Fruit fly (Drosophila melanogaster) whole organism, wandering third instar larva: ENCODE data around the gene Sfp26Ad.

Experiments used
- Abd-B ChIP-seq: fragments of >200 bp; optimal IDR thresholded peaks from 2 replicates; lab custom pipeline; 2017; ENCODE audit warnings: missing biosample characterization, missing genetic modification characterization
- CG32264 ChIP-seq: fragments of 200-800 bp; sonication (Bioruptor generic); optimal IDR thresholded peaks from 2 replicates; lab custom pipeline; 2016; ENCODE audit warnings: missing biosample characterization, missing genetic modification characterization
- CG9705 ChIP-seq: fragments of 200-800 bp; sonication (Bioruptor generic); optimal IDR thresholded peaks from 2 replicates; lab custom pipeline; 2018; ENCODE audit warnings: missing biosample characterization, mild to moderate bottlenecking, missing genetic modification characterization
- CrebA ChIP-seq: fragments of 200-800 bp; sonication (Bioruptor generic); optimal IDR thresholded peaks from 2 replicates; lab custom pipeline; 2016; ENCODE audit warnings: missing biosample characterization, mild to moderate bottlenecking, missing genetic modification characterization, borderline replicate concordance
- Dfd ChIP-seq: fragments of >200 bp; optimal IDR thresholded peaks from 2 replicates; lab custom pipeline; 2017; ENCODE audit warnings: missing biosample characterization, missing genetic modification characterization
- Dif ChIP-seq: fragments of 200-275, 200-300 bp; sonication (Bioruptor generic); optimal IDR thresholded peaks from 2 replicates; lab custom pipeline; 2018; ENCODE audit warnings: missing biosample characterization, missing genetic modification characterization; ENCODE audit not compliant: partially characterized antibody
- GATAd ChIP-seq: sonication (Bioruptor generic); optimal IDR thresholded peaks from 2 replicates; lab custom pipeline; 2016; ENCODE audit warnings: missing biosample characterization, missing genetic modification characterization
- HLH106 ChIP-seq: fragments of 200-800 bp; optimal IDR thresholded peaks from 3 replicates; lab custom pipeline; 2019; ENCODE audit warnings: missing biosample characterization, mild to moderate bottlenecking, missing genetic modification characterization, moderate library complexity
- Hnf4 ChIP-seq: fragments of 200-800 bp; sonication (Bioruptor generic); optimal IDR thresholded peaks from 2 replicates; lab custom pipeline; 2016; ENCODE audit warnings: missing biosample characterization, mild to moderate bottlenecking, missing genetic modification characterization
- Hr78 ChIP-seq: fragments of >200 bp; optimal IDR thresholded peaks from 2 replicates; lab custom pipeline; 2017; ENCODE audit warnings: missing biosample characterization, missing genetic modification characterization
- Hr83 ChIP-seq: fragments of 200-300 bp; sonication (Bioruptor generic); optimal IDR thresholded peaks from 2 replicates; lab custom pipeline; 2016; ENCODE audit warnings: missing biosample characterization, mild to moderate bottlenecking, missing genetic modification characterization, moderate library complexity; ENCODE audit not compliant: poor library complexity, severe bottlenecking
- Jra ChIP-seq: sonication (Bioruptor generic); optimal IDR thresholded peaks from 2 replicates; lab custom pipeline; 2016; ENCODE audit warnings: missing biosample characterization, missing genetic modification characterization
- Mio ChIP-seq: sonication (Bioruptor generic); optimal IDR thresholded peaks from 2 replicates; lab custom pipeline; 2016; ENCODE audit warnings: missing biosample characterization, missing genetic modification characterization
- Myc ChIP-seq: fragments of >200 bp; optimal IDR thresholded peaks from 2 replicates; lab custom pipeline; 2017
- N ChIP-seq: fragments of >200 bp; optimal IDR thresholded peaks from 2 replicates; lab custom pipeline; 2018; ENCODE audit warnings: missing biosample characterization, missing external identifiers, missing genetic modification characterization
- OdsH ChIP-seq: fragments of 200-800 bp; sonication (Bioruptor generic); optimal IDR thresholded peaks from 2 replicates; lab custom pipeline; 2016; ENCODE audit warnings: missing biosample characterization, mild to moderate bottlenecking, missing genetic modification characterization
- Rel ChIP-seq, 2 experiments: fragments of 200-800 bp; sonication (Bioruptor generic) in 1 of 2; optimal IDR thresholded peaks; 2 replicates in 1 of 2; 3 replicates in 1 of 2; lab custom pipeline; 2016 to 2019; ENCODE audit warnings: mild to moderate bottlenecking in 2 of 2, missing biosample characterization in 2 of 2, missing genetic modification characterization in 2 of 2, moderate library complexity in 1 of 2
- Sp1 ChIP-seq: fragments of 200-800 bp; sonication (Bioruptor generic); optimal IDR thresholded peaks from 3 replicates; lab custom pipeline; 2019; ENCODE audit warnings: missing biosample characterization, mild to moderate bottlenecking, missing genetic modification characterization, moderate library complexity
- Vsx2 ChIP-seq: fragments of 200-300, 225-300 bp; sonication (Bioruptor generic); optimal IDR thresholded peaks from 2 replicates; lab custom pipeline; 2018; ENCODE audit warnings: missing biosample characterization, missing genetic modification characterization; ENCODE audit not compliant: partially characterized antibody
- br ChIP-seq: fragments of 200-800 bp; sonication (Bioruptor generic); optimal IDR thresholded peaks from 2 replicates; lab custom pipeline; 2016; ENCODE audit warnings: missing biosample characterization, missing genetic modification characterization
- brk ChIP-seq: fragments of 200-800 bp; sonication (Bioruptor generic); optimal IDR thresholded peaks from 2 replicates; lab custom pipeline; 2016; ENCODE audit warnings: missing biosample characterization, mild to moderate bottlenecking, missing genetic modification characterization
- dl ChIP-seq, 2 experiments: fragments of 175-275, 200-275 bp in 1 of 2; fragments of 200-275 bp in 1 of 2; sonication (Bioruptor generic); optimal IDR thresholded peaks; lab custom pipeline; 2018; ENCODE audit warnings: mild to moderate bottlenecking in 2 of 2, missing biosample characterization in 2 of 2, missing genetic modification characterization in 2 of 2, moderate library complexity in 2 of 2; ENCODE audit not compliant: partially characterized antibody in 2 of 2, insufficient read depth in 1 of 2
- dmrt93B ChIP-seq: fragments of 200-800 bp; sonication (Bioruptor generic); optimal IDR thresholded peaks from 2 replicates; lab custom pipeline; 2018; ENCODE audit warnings: missing biosample characterization, mild to moderate bottlenecking, missing genetic modification characterization
- dsf ChIP-seq: sonication (Bioruptor generic); optimal IDR thresholded peaks from 2 replicates; lab custom pipeline; 2016; ENCODE audit warnings: missing biosample characterization, missing genetic modification characterization, borderline replicate concordance
- ey ChIP-seq: fragments of 200-800 bp; sonication (Bioruptor generic); optimal IDR thresholded peaks from 2 replicates; lab custom pipeline; 2016; ENCODE audit warnings: missing biosample characterization, missing genetic modification characterization
- foxo ChIP-seq, 2 experiments: fragments of 200-800 bp; sonication (Bioruptor generic); optimal IDR thresholded peaks; 2 replicates in 1 of 2; 3 replicates in 1 of 2; lab custom pipeline; 2016 to 2017; ENCODE audit warnings: missing biosample characterization in 2 of 2, missing genetic modification characterization in 2 of 2
- fru ChIP-seq: fragments of 200-800 bp; sonication (Bioruptor generic); optimal IDR thresholded peaks from 3 replicates; lab custom pipeline; 2016; ENCODE audit warnings: missing biosample characterization, mild to moderate bottlenecking, missing genetic modification characterization
- h ChIP-seq: fragments of 200-800 bp; sonication (Bioruptor generic); optimal IDR thresholded peaks from 3 replicates; lab custom pipeline; 2016; ENCODE audit warnings: missing biosample characterization, mild to moderate bottlenecking, missing genetic modification characterization
- jim ChIP-seq: fragments of 175-275, 200-325 bp; sonication (Bioruptor generic); optimal IDR thresholded peaks from 2 replicates; lab custom pipeline; 2016; ENCODE audit warnings: missing biosample characterization, mild to moderate bottlenecking, missing genetic modification characterization
- lola ChIP-seq: fragments of >200 bp; optimal IDR thresholded peaks from 2 replicates; lab custom pipeline; 2017; ENCODE audit warnings: missing biosample characterization, missing genetic modification characterization
- pan ChIP-seq: fragments of >200 bp; optimal IDR thresholded peaks from 2 replicates; lab custom pipeline; 2017
- psq ChIP-seq: fragments of 200-800 bp; sonication (Bioruptor generic); optimal IDR thresholded peaks from 3 replicates; lab custom pipeline; 2017; ENCODE audit warnings: missing biosample characterization, mild to moderate bottlenecking, missing genetic modification characterization, moderate library complexity
- rgr ChIP-seq: fragments of 200-800 bp; sonication (Bioruptor generic); optimal IDR thresholded peaks from 3 replicates; lab custom pipeline; 2016; ENCODE audit warnings: missing biosample characterization, mild to moderate bottlenecking, missing genetic modification characterization
- sage ChIP-seq: fragments of 200-800 bp; sonication (Bioruptor generic); optimal IDR thresholded peaks from 2 replicates; lab custom pipeline; 2016; ENCODE audit warnings: missing biosample characterization, mild to moderate bottlenecking, missing genetic modification characterization
- sv ChIP-seq: fragments of 200-800 bp; sonication (Bioruptor generic); optimal IDR thresholded peaks from 3 replicates; lab custom pipeline; 2016; ENCODE audit warnings: missing biosample characterization, missing genetic modification characterization
- tai ChIP-seq: sonication (Bioruptor generic); optimal IDR thresholded peaks from 2 replicates; lab custom pipeline; 2016; ENCODE audit warnings: missing biosample characterization, missing genetic modification characterization
- usp ChIP-seq: fragments of >200 bp; optimal IDR thresholded peaks from 2 replicates; lab custom pipeline; 2017; ENCODE audit warnings: missing biosample characterization, missing genetic modification characterization
- woc ChIP-seq: sonication (Bioruptor generic); optimal IDR thresholded peaks from 2 replicates; lab custom pipeline; 2016; ENCODE audit warnings: missing biosample characterization, mild to moderate bottlenecking, missing genetic modification characterization

The Sfp26Ad gene

dm6 chr2L:5925164-5925563, 17.9 kb downstream of the Sfp26Ad start:
- no peak for TF ChIP-seq Jra
- TF ChIP-seq sv (GFP tag; lab: Kevin White, UChicago), result no peak

dm6 chr2L:5923603-5924138, 19.4 kb downstream of the Sfp26Ad start, which contains the start of gene CG9016:
CG9016 (minus strand) TSS chr2L:5923653.
- TF ChIP-seq HLH106 (tag; lab: Kevin White, UChicago) (no peak), Dif (GFP tag; lab: Kevin White, UChicago) (peak; percentile 21), woc (GFP tag; lab: Kevin White, UChicago) (no peak)

- TF ChIP-seq lola (GFP tag; lab: Kevin White, UChicago), result no peak
Measured at dm6 chr2L:5910189-5910588, 32.9 kb downstream of the Sfp26Ad start, which contains the start of gene CG14000. CG14000 (minus strand) TSS chr2L:5910289.

- TF ChIP-seq Hr78 (GFP tag; lab: Kevin White, UChicago), result no peak
- TF ChIP-seq Hr83, result peak; percentile 98
- TF ChIP-seq br, result peak; percentile 67
- peak; percentile 41 for TF ChIP-seq HLH106 (tag; lab: Kevin White, UChicago)
- TF ChIP-seq Hnf4 (GFP tag; lab: Kevin White, UChicago), result peak; percentile 6
- TF ChIP-seq rgr (GFP tag; lab: Kevin White, UChicago), result peak; percentile 86
- TF ChIP-seq Dfd, result no peak
- TF ChIP-seq GATAd (GFP tag; lab: Kevin White, UChicago), result peak; percentile 23
- peak; percentile 39 for TF ChIP-seq Myc (lab: Kevin White, UChicago)
- TF ChIP-seq CrebA (GFP tag; lab: Kevin White, UChicago), result peak; percentile 78
- TF ChIP-seq fru (GFP tag; lab: Kevin White, UChicago), result no peak
- no peak for TF ChIP-seq CG9705 (GFP tag; lab: Kevin White, UChicago)
- peak in 1 of 2 experiments; percentile 14 for TF ChIP-seq foxo (GFP tag; optimal IDR thresholded peaks at IDR 0.05; lab: Kevin White, UChicago)
- TF ChIP-seq Sp1 (GFP tag; lab: Kevin White, UChicago), result peak; percentile 53
- peak; percentile 98 for TF ChIP-seq psq (GFP tag; lab: Kevin White, UChicago)
- TF ChIP-seq tai (GFP tag; lab: Kevin White, UChicago), result no peak
- no peak for TF ChIP-seq N (GFP tag; lab: Kevin White, UChicago)
- no peak for TF ChIP-seq CG32264 (GFP tag; lab: Kevin White, UChicago)
- no peak for TF ChIP-seq ey
- no peak for TF ChIP-seq Vsx2 (GFP tag; lab: Kevin White, UChicago)
- TF ChIP-seq dl (GFP tag; optimal IDR thresholded peaks at IDR 0.05; lab: Kevin White, UChicago; ENCODE audit: insufficient read depth in 1 of 2, partially characterized antibody in 2 of 2), result no peak
- TF ChIP-seq Dif (GFP tag; lab: Kevin White, UChicago), result peak; percentile 21
- TF ChIP-seq Jra, result no peak
- no peak for TF ChIP-seq pan
- TF ChIP-seq Rel (GFP tag; optimal IDR thresholded peaks at IDR 0.05; lab: Kevin White, UChicago), result no peak
- peak; percentile 97 for TF ChIP-seq Rel (tag; optimal IDR thresholded peaks at IDR 0.05; lab: Kevin White, UChicago)
- peak; percentile 5 for TF ChIP-seq sage (GFP tag; lab: Kevin White, UChicago)
- no peak for TF ChIP-seq Abd-B (GFP tag; lab: Kevin White, UChicago)
- TF ChIP-seq jim (GFP tag; lab: Kevin White, UChicago), result no peak
- no peak for TF ChIP-seq lola (GFP tag; lab: Kevin White, UChicago)
- TF ChIP-seq usp (GFP tag; lab: Kevin White, UChicago), result no peak
- no peak for TF ChIP-seq woc (GFP tag; lab: Kevin White, UChicago)
- TF ChIP-seq brk (GFP tag; lab: Kevin White, UChicago), result no peak
- TF ChIP-seq dmrt93B, result no peak
- TF ChIP-seq Mio (GFP tag; lab: Kevin White, UChicago), result no peak
- peak; percentile 82 for TF ChIP-seq OdsH
- peak; percentile 56 for TF ChIP-seq sv (GFP tag; lab: Kevin White, UChicago)
- TF ChIP-seq dsf (GFP tag; lab: Kevin White, UChicago), result no peak
- peak; percentile 87 for TF ChIP-seq h (GFP tag; lab: Kevin White, UChicago)
Measured at dm6 chr2L:5906893-5907850, 35.9 kb downstream of the Sfp26Ad start, which contains the start of gene bchs. bchs (plus strand) TSS chr2L:5907169.
